Fruit fly (Drosophila melanogaster): Measurements from ENCODE around the gene Prat.

- TF ChIP-seq CG8478 (optimal IDR thresholded peaks at IDR 0.05) (no peak), CTCF (optimal IDR thresholded peaks at IDR 0.05) (peak in 1 of 2 experiments; percentile 14)
These were observed 25.3 kb upstream of the Prat start for dm6 chr3R:7936786-7937363.

Data from S2 (cell line).